Worm (Caenorhabditis elegans): ENCODE results near the gene C25G4.17.
A peak's percentile ranks its signal among the peaks of the same experiment; 100 is the strongest.

The C25G4.17 gene

DNA sequence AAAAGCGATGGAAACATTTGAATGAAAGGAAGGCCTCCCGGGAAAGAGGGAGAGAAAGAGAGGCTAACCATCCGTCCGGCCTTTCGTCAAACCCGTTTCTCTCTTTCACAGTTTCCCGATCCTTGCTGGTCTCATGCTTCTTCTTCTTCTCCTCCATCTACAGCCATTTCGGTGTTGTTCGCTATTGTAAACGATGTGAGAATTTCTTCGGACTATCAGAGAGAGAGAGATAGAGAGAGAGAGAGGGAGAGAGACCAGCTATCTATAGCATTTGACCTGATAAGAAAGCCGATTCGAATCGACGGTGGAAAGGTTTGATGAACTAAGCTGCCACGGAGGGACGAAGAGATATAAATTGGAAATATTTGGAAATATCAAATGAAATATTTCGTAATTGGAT lies 38.4 kb upstream of the C25G4.17 start:
- TF ChIP-seq nhr-129 (tag; optimal IDR thresholded peaks at IDR 0.05) (peak; percentile 24), ztf-11 (tag; optimal IDR thresholded peaks at IDR 0.05) (no peak), blmp-1 (tag; optimal IDR thresholded peaks at IDR 0.05; ENCODE audit: insufficient read depth) (peak; percentile 14), nhr-77 (tag; optimal IDR thresholded peaks at IDR 0.05) (no peak), zag-1 (tag; optimal IDR thresholded peaks at IDR 0.05) (no peak), nhr-25 (tag; optimal IDR thresholded peaks at IDR 0.05) (peak; percentile 36), nhr-21 (tag; optimal IDR thresholded peaks at IDR 0.05) (peak; percentile 74)

- peak; percentile 97 for TF ChIP-seq unc-55 (GFP tag; optimal IDR thresholded peaks at IDR 0.05)
- TF ChIP-seq ama-1 (optimal IDR thresholded peaks at IDR 0.05), result peak; percentile 56
- TF ChIP-seq ztf-11 (tag; optimal IDR thresholded peaks at IDR 0.05), result no peak
- peak; percentile 85 for TF ChIP-seq C34F6.9 (tag; optimal IDR thresholded peaks at IDR 0.05)
- TF ChIP-seq nhr-10 (tag; optimal IDR thresholded peaks at IDR 0.05), result no peak
- TF ChIP-seq sem-4 (tag; optimal IDR thresholded peaks at IDR 0.05), result peak; percentile 72
- peak; percentile 48 for TF ChIP-seq F13H6.1 (tag; optimal IDR thresholded peaks at IDR 0.05)
- no peak for TF ChIP-seq skn-1 (tag; optimal IDR thresholded peaks at IDR 0.05)
- no peak for TF ChIP-seq nhr-11 (tag; optimal IDR thresholded peaks at IDR 0.05)
- TF ChIP-seq Y55F3AM.14 (GFP tag; optimal IDR thresholded peaks at IDR 0.05), result no peak
- TF ChIP-seq zag-1 (tag; optimal IDR thresholded peaks at IDR 0.05), result peak; percentile 63
- TF ChIP-seq lin-13 (GFP tag; optimal IDR thresholded peaks at IDR 0.05), result peak; percentile 91
- no peak for TF ChIP-seq ztf-1 (GFP tag; conservative IDR thresholded peaks at IDR 0.05)
- TF ChIP-seq ceh-16 (tag; optimal IDR thresholded peaks at IDR 0.05), result peak; percentile 45
- TF ChIP-seq lin-39 (tag; optimal IDR thresholded peaks at IDR 0.05), result no peak
- TF ChIP-seq crh-2 (tag; optimal IDR thresholded peaks at IDR 0.05), result peak; percentile 87
- TF ChIP-seq nhr-21 (tag; optimal IDR thresholded peaks at IDR 0.05), result peak; percentile 65
- peak; percentile 81 for TF ChIP-seq sma-9 (GFP tag; optimal IDR thresholded peaks at IDR 0.05)
- no peak for TF ChIP-seq sma-9 (tag; optimal IDR thresholded peaks at IDR 0.05)
- TF ChIP-seq elt-1 (tag; optimal IDR thresholded peaks at IDR 0.05), result no peak
- TF ChIP-seq mab-5 (tag; optimal IDR thresholded peaks at IDR 0.05), result peak; percentile 22
- no peak for TF ChIP-seq elt-3 (tag; optimal IDR thresholded peaks at IDR 0.05)
- TF ChIP-seq nhr-23 (tag; optimal IDR thresholded peaks at IDR 0.05), result no peak
- peak; percentile 73 for TF ChIP-seq ZK546.5 (tag; optimal IDR thresholded peaks at IDR 0.05)
- no peak for TF ChIP-seq aly-2 (tag; optimal IDR thresholded peaks at IDR 0.05)
- TF ChIP-seq lsy-2 (tag; optimal IDR thresholded peaks at IDR 0.05), result peak; percentile 78 to 95
- no peak for TF ChIP-seq alr-1 (tag; optimal IDR thresholded peaks at IDR 0.05)
- TF ChIP-seq nhr-12 (tag; optimal IDR thresholded peaks at IDR 0.05), result no peak
- TF ChIP-seq fos-1 (tag; optimal IDR thresholded peaks at IDR 0.05), result peak; percentile 80
- TF ChIP-seq nhr-6 (tag; optimal IDR thresholded peaks at IDR 0.05), result no peak
- TF ChIP-seq unc-62 (GFP tag; optimal IDR thresholded peaks at IDR 0.05), result no peak
- peak; percentile 12 for TF ChIP-seq egl-27 (tag; optimal IDR thresholded peaks at IDR 0.05)
- no peak for TF ChIP-seq blmp-1 (tag; optimal IDR thresholded peaks at IDR 0.05; ENCODE audit: insufficient read depth)
- TF ChIP-seq ztf-4 (tag; optimal IDR thresholded peaks at IDR 0.05), result peak; percentile 64
- TF ChIP-seq R02D3.7 (tag; optimal IDR thresholded peaks at IDR 0.05), result no peak
- TF ChIP-seq mbf-1 (tag; optimal IDR thresholded peaks at IDR 0.05), result no peak
- TF ChIP-seq mdl-1 (tag; optimal IDR thresholded peaks at IDR 0.05), result no peak
- TF ChIP-seq lin-11 (tag; optimal IDR thresholded peaks at IDR 0.05), result peak; percentile 79
- no peak for TF ChIP-seq nhr-237 (tag; optimal IDR thresholded peaks at IDR 0.05)
- no peak for TF ChIP-seq snpc-4 (tag; optimal IDR thresholded peaks at IDR 0.05)
- no peak for TF ChIP-seq unc-39 (tag; optimal IDR thresholded peaks at IDR 0.05)
- peak; percentile 99 for TF ChIP-seq nhr-129 (tag; optimal IDR thresholded peaks at IDR 0.05)
- no peak for TF ChIP-seq peb-1 (tag; optimal IDR thresholded peaks at IDR 0.05)
- TF ChIP-seq dmd-4 (tag; optimal IDR thresholded peaks at IDR 0.05), result no peak
- peak; percentile 95 for TF ChIP-seq gmeb-1 (tag; optimal IDR thresholded peaks at IDR 0.05)
- peak; percentile 71 for TF ChIP-seq nhr-25 (tag; optimal IDR thresholded peaks at IDR 0.05)
- TF ChIP-seq sma-3 (GFP tag; optimal IDR thresholded peaks at IDR 0.05), result peak; percentile 64
- no peak for TF ChIP-seq ceh-82 (tag; optimal IDR thresholded peaks at IDR 0.05)
- TF ChIP-seq nhr-77 (tag; optimal IDR thresholded peaks at IDR 0.05), result no peak
These were observed 37.7 kb upstream of the C25G4.17 start, which contains the start of gene gex-3 for ce11 chrIV:12404137-12404536. TSS of gene gex-3 (plus strand) at chrIV:12404431.
